Fruit fly (Drosophila melanogaster): ENCODE results near the gene Jon25Bii.

Jon25Bii gene

dm6 chr2L:4971329-4971798, 18.4 kb upstream of the Jon25Bii start, which contains the start of gene CG14043 (continued):
- TF ChIP-seq CG13424 (tag; optimal IDR thresholded peaks at IDR 0.05) (peak; percentile 42), CG12744 (GFP tag; optimal IDR thresholded peaks at IDR 0.05) (no peak), Ets65A (GFP tag) (peak; percentile 61), Spps (tag; optimal IDR thresholded peaks at IDR 0.05) (peak; percentile 9), Dek (tag; optimal IDR thresholded peaks at IDR 0.05) (peak; percentile 53), crc (GFP tag; optimal IDR thresholded peaks at IDR 0.05) (no peak), CG4404 (GFP tag; IDR thresholded peaks at IDR 0.05) (no peak), CG1602 (GFP tag; optimal IDR thresholded peaks at IDR 0.05) (peak; percentile 21), Hr3 (GFP tag; optimal IDR thresholded peaks at IDR 0.05) (peak; percentile 3), Bteb2 (GFP tag; optimal IDR thresholded peaks at IDR 0.05) (peak; percentile 36), Sry-δ (GFP tag; optimal IDR thresholded peaks at IDR 0.05) (peak; percentile 56), CG15601 (tag; optimal IDR thresholded peaks at IDR 0.05) (peak; percentile 51), CG3163 (GFP tag; optimal IDR thresholded peaks at IDR 0.05) (no peak), caup (GFP tag; optimal IDR thresholded peaks at IDR 0.05; ENCODE audit: severe bottlenecking) (no peak), CG11695 (GFP tag; IDR thresholded peaks at IDR 0.05) (no peak), CG3847 (GFP tag; IDR thresholded peaks at IDR 0.05) (peak; percentile 37; the same call in 1 of the 2 replicates), grau (tag; optimal IDR thresholded peaks at IDR 0.05) (peak; percentile 31), nerfin-2 (GFP tag; IDR thresholded peaks at IDR 0.05; ENCODE audit: partially characterized antibody) (no peak), CG8944 (GFP tag; optimal IDR thresholded peaks at IDR 0.05) (no peak), stwl (tag; optimal IDR thresholded peaks at IDR 0.05) (peak; percentile 84), CG9727 (GFP tag; optimal IDR thresholded peaks at IDR 0.05) (peak; percentile 14), CG7786 (GFP tag; optimal IDR thresholded peaks at IDR 0.05) (peak; percentile 40), CG30020 (tag; optimal IDR thresholded peaks at IDR 0.05) (peak; percentile 44), CG3995 (GFP tag; optimal IDR thresholded peaks at IDR 0.05) (peak; percentile 0), CG32532 (GFP tag; IDR thresholded peaks at IDR 0.05) (0 out of 2 replicates have a peak, but pooled peaks have one; percentile 21), ttk (GFP tag; IDR thresholded peaks at IDR 0.05) (no peak), CG30403 (GFP tag; optimal IDR thresholded peaks at IDR 0.05) (peak; percentile 48), insv (GFP tag; optimal IDR thresholded peaks at IDR 0.05) (peak in 1 of 2 experiments; percentile 19), CG4617 (GFP tag; optimal IDR thresholded peaks at IDR 0.05; ENCODE audit: borderline replicate concordance) (peak; percentile 92), Dref (GFP tag; IDR thresholded peaks at IDR 0.05) (peak; percentile 36; the same call in 1 of the 2 replicates), chif (GFP tag; optimal IDR thresholded peaks at IDR 0.05) (peak in 1 of 2 experiments; percentile 33), CG7928 (GFP tag; optimal IDR thresholded peaks at IDR 0.05) (peak; percentile 91), al (GFP tag; IDR thresholded peaks at IDR 0.05) (0 out of 2 replicates have a peak, but pooled peaks have one; percentile 30), CG12155 (GFP tag; optimal IDR thresholded peaks at IDR 0.05) (peak; percentile 19), CG13624 (GFP tag; optimal IDR thresholded peaks at IDR 0.05) (peak; percentile 54)

- TF ChIP-seq chif (GFP tag; optimal IDR thresholded peaks at IDR 0.05): no peak
- no peak for TF ChIP-seq Usf (GFP tag; optimal IDR thresholded peaks at IDR 0.05)
- no peak for TF ChIP-seq D19A (tag; optimal IDR thresholded peaks at IDR 0.05)
- TF ChIP-seq CG31224 (GFP tag; IDR thresholded peaks at IDR 0.05): no peak
- no peak for TF ChIP-seq en (GFP tag; optimal IDR thresholded peaks at IDR 0.05)
- no peak for TF ChIP-seq esg (GFP tag; conservative IDR thresholded peaks at IDR 0.05)
- peak; percentile 31 for TF ChIP-seq BEAF-32 (GFP tag; optimal IDR thresholded peaks at IDR 0.05)
- peak; percentile 19 for TF ChIP-seq stwl (tag; optimal IDR thresholded peaks at IDR 0.05)
- peak; percentile 49 for TF ChIP-seq gfzf (GFP tag; optimal IDR thresholded peaks at IDR 0.05)
- TF ChIP-seq pum (GFP tag; optimal IDR thresholded peaks at IDR 0.05): no peak
- 0 out of 2 replicates have a peak, but pooled peaks have one; percentile 33 for TF ChIP-seq MBD-R2 (GFP tag; IDR thresholded peaks at IDR 0.05)
- TF ChIP-seq tx (GFP tag; optimal IDR thresholded peaks at IDR 0.05): no peak
- peak; percentile 68 for TF ChIP-seq bigmax (GFP tag; optimal IDR thresholded peaks at IDR 0.05)
- no peak for TF ChIP-seq HLH54F (GFP tag; optimal IDR thresholded peaks at IDR 0.05)
- peak; percentile 89 for TF ChIP-seq CG17385 (GFP tag; optimal IDR thresholded peaks at IDR 0.05)
- no peak for TF ChIP-seq Fer3 (tag; optimal IDR thresholded peaks at IDR 0.05)
- peak; percentile 34; the same call in 1 of the 2 replicates for TF ChIP-seq E2f2 (GFP tag; IDR thresholded peaks at IDR 0.05)
- TF ChIP-seq dm (GFP tag; optimal IDR thresholded peaks at IDR 0.05): peak; percentile 36
- TF ChIP-seq CG34422 (GFP tag; IDR thresholded peaks at IDR 0.05): peak; percentile 18; the same call in 1 of the 3 replicates
Observed at dm6 chr2L:4968767-4969166, 15.8 kb upstream of the Jon25Bii start, which contains the start of the genes Scox and Polr1C. TSS of gene Scox (minus strand) at chr2L:4968935. TSS of gene Polr1C (plus strand) at chr2L:4969004.

Measured in whole organism, embryonic.